Fruit fly (Drosophila melanogaster): ENCODE results near the gene CG13793.

dm6 chr2L:7678095-7678784 is 41.0 kb downstream of the CG13793 start:
- TF ChIP-seq CG6854 (GFP tag; optimal IDR thresholded peaks at IDR 0.05), result no peak
- TF ChIP-seq fd85E (GFP tag; optimal IDR thresholded peaks at IDR 0.05), result no peak
- no peak for TF ChIP-seq OdsH (GFP tag; optimal IDR thresholded peaks at IDR 0.05)
- no peak for TF ChIP-seq CG11294 (GFP tag; IDR thresholded peaks at IDR 0.05)
- TF ChIP-seq fkh (GFP tag; optimal IDR thresholded peaks at IDR 0.05), result no peak

All from whole organism, prepupa.